Worm (Caenorhabditis elegans) whole organism, young adult: Measurements from ENCODE around the gene Y66H1A.5.

Experiments used
- B0035.1 ChIP-seq: sonication (generic microtip); optimal IDR thresholded peaks from 2 replicates; lab custom pipeline; 2016; ENCODE audit warnings: missing genetic modification characterization, mild to moderate bottlenecking, missing compliant biosample characterization, missing genotype, missing genetic modification reagents
- C06A6.2 ChIP-seq: fragments of 200-800 bp; sonication (Bioruptor generic); conservative IDR thresholded peaks from 2 replicates; pipeline ENCODE4 v1.3.6; 2022; ENCODE audit warnings: missing genetic modification characterization, missing compliant biosample characterization
- D2030.7 ChIP-seq: fragments of 200-800 bp; sonication (Bioruptor generic); IDR thresholded peaks from 2 replicates; pipeline ENCODE4 v1.3.6; 2022; ENCODE audit warnings: missing genetic modification reagents, missing genetic modification characterization, missing compliant biosample characterization
- F10E7.11 ChIP-seq: sonication (generic microtip); optimal IDR thresholded peaks from 2 replicates; lab custom pipeline; 2017; ENCODE audit warnings: mild to moderate bottlenecking, missing genetic modification characterization, moderate library complexity, missing compliant biosample characterization
- F23B12.7 ChIP-seq: sonication (generic microtip); optimal IDR thresholded peaks from 2 replicates; lab custom pipeline; 2017; ENCODE audit warnings: missing genetic modification characterization, mild to moderate bottlenecking, missing compliant biosample characterization, antibody characterized with exemption, moderate library complexity; ENCODE audit not compliant: insufficient read depth
- F37B4.10 ChIP-seq: fragments of 200-800 bp; sonication (Bioruptor generic); IDR thresholded peaks from 2 replicates; pipeline ENCODE4 v1.3.6; 2022; ENCODE audit warnings: missing genetic modification characterization, missing compliant biosample characterization
- F49E8.2 ChIP-seq: sonication (generic microtip); optimal IDR thresholded peaks from 3 replicates; lab custom pipeline; 2017; ENCODE audit warnings: missing genetic modification characterization, mild to moderate bottlenecking, missing compliant biosample characterization, antibody characterized with exemption, moderate library complexity; ENCODE audit not compliant: insufficient read depth
- T07F8.4 ChIP-seq: sonication (generic microtip); optimal IDR thresholded peaks from 2 replicates; lab custom pipeline; 2016; ENCODE audit warnings: mild to moderate bottlenecking, missing genetic modification characterization, moderate library complexity, missing compliant biosample characterization
- Y53F4B.3 ChIP-seq: fragments of 200-800 bp; sonication (Bioruptor generic); IDR thresholded peaks from 2 replicates; pipeline ENCODE4 v1.3.6; 2022; ENCODE audit warnings: missing genetic modification reagents, missing genetic modification characterization, missing compliant biosample characterization
- Y56A3A.18 ChIP-seq: fragments of 200-800 bp; sonication (Bioruptor generic); IDR thresholded peaks from 2 replicates; pipeline ENCODE4 v1.3.6; 2022; ENCODE audit warnings: missing genetic modification reagents, missing genetic modification characterization, missing compliant biosample characterization
- Y79H2A.3 ChIP-seq: fragments of 200-800 bp; sonication (Bioruptor generic); conservative IDR thresholded peaks from 2 replicates; pipeline ENCODE4 v1.3.6; 2022; ENCODE audit warnings: missing genetic modification reagents, missing genetic modification characterization, missing compliant biosample characterization
- Y95B8A.8 ChIP-seq: fragments of 200-800 bp; sonication (Bioruptor generic); IDR thresholded peaks from 2 replicates; pipeline ENCODE4 v1.3.6; 2022; ENCODE audit warnings: missing genetic modification reagents, missing genetic modification characterization, missing compliant biosample characterization
- ZK185.1 ChIP-seq: sonication (generic microtip); optimal IDR thresholded peaks from 2 replicates; lab custom pipeline; 2016; ENCODE audit warnings: mild to moderate bottlenecking, missing genetic modification characterization, missing compliant biosample characterization; ENCODE audit not compliant: poor library complexity, severe bottlenecking
- akir-1 ChIP-seq: fragments of 200-800 bp; sonication (Bioruptor generic); optimal IDR thresholded peaks from 2 replicates; lab custom pipeline; 2018; ENCODE audit warnings: mild to moderate bottlenecking, missing genetic modification characterization, moderate library complexity, missing compliant biosample characterization
- aptf-2 ChIP-seq: fragments of 200-800 bp; sonication (Bioruptor generic); conservative IDR thresholded peaks from 2 replicates; pipeline ENCODE4 v1.3.6; 2022; ENCODE audit warnings: missing genetic modification reagents, missing genetic modification characterization, missing compliant biosample characterization
- attf-3 ChIP-seq: fragments of 200-800 bp; sonication (Bioruptor generic); conservative IDR thresholded peaks from 2 replicates; pipeline ENCODE4 v1.3.6; 2022; ENCODE audit warnings: missing genetic modification reagents, missing genetic modification characterization, missing compliant biosample characterization
- attf-6 ChIP-seq: fragments of 200-800 bp; sonication (Bioruptor generic); IDR thresholded peaks from 2 replicates; pipeline ENCODE4 v1.3.6; 2022; ENCODE audit warnings: missing genetic modification reagents, missing genetic modification characterization, missing compliant biosample characterization
- bed-2 ChIP-seq: fragments of 200-800 bp; sonication (Bioruptor generic); IDR thresholded peaks from 2 replicates; pipeline ENCODE4 v1.3.6; 2022; ENCODE audit warnings: missing genetic modification reagents, missing genetic modification characterization, missing compliant biosample characterization
- ccch-3 ChIP-seq: fragments of 200-800 bp; sonication (Bioruptor generic); optimal IDR thresholded peaks from 2 replicates; lab custom pipeline; 2018; ENCODE audit warnings: mild to moderate bottlenecking, missing genetic modification characterization, missing compliant biosample characterization
- cebp-1 ChIP-seq, 2 experiments: fragments of 200-800 bp in 1 of 2; sonication (Bioruptor generic) in 1 of 2; sonication (generic microtip) in 1 of 2; IDR thresholded peaks in 1 of 2; optimal IDR thresholded peaks in 1 of 2; 2 replicates each; pipeline versions ENCODE4 v1.3.6 to Lab custom; 2017 to 2022; ENCODE audit warnings: missing compliant biosample characterization in 2 of 2, missing genetic modification characterization in 2 of 2, mild to moderate bottlenecking in 1 of 2, missing genetic modification reagents in 1 of 2, moderate library complexity in 1 of 2
- dox-1 ChIP-seq: fragments of 200-800 bp; sonication (Bioruptor generic); IDR thresholded peaks from 2 replicates; pipeline ENCODE4 v1.3.6; 2022; ENCODE audit warnings: missing genetic modification reagents, missing genetic modification characterization, missing compliant biosample characterization
- dpff-1 ChIP-seq: sonication (generic microtip); optimal IDR thresholded peaks from 2 replicates; lab custom pipeline; 2017; ENCODE audit warnings: mild to moderate bottlenecking, missing genetic modification characterization, missing compliant biosample characterization
- dpl-1 ChIP-seq: fragments of 150-350 bp; optimal IDR thresholded peaks from 2 replicates; lab custom pipeline; 2014; ENCODE audit warnings: missing biosample characterization, missing genetic modification reagents, missing genetic modification characterization
- ekl-4 ChIP-seq: fragments of 200-800 bp; sonication (Bioruptor generic); IDR thresholded peaks from 2 replicates; pipeline ENCODE4 v1.3.6; 2022; ENCODE audit warnings: missing genetic modification reagents, missing genetic modification characterization, missing compliant biosample characterization
- gei-17 ChIP-seq: fragments of 200-800 bp; sonication (Bioruptor generic); optimal IDR thresholded peaks from 2 replicates; lab custom pipeline; 2018; ENCODE audit warnings: mild to moderate bottlenecking, missing genetic modification characterization, missing compliant biosample characterization
- hmg-1.2 ChIP-seq: fragments of 200-800 bp; sonication (Bioruptor generic); IDR thresholded peaks from 2 replicates; pipeline ENCODE4 v1.3.6; 2022; ENCODE audit warnings: missing genetic modification reagents, missing genetic modification characterization, missing compliant biosample characterization
- hmg-20 ChIP-seq: fragments of 200-800 bp; sonication (Bioruptor generic); IDR thresholded peaks from 2 replicates; pipeline ENCODE4 v1.3.6; 2022; ENCODE audit warnings: missing genetic modification reagents, missing genetic modification characterization, missing compliant biosample characterization
- lag-1 ChIP-seq: fragments of 200-800 bp; sonication (Bioruptor generic); IDR thresholded peaks from 2 replicates; pipeline ENCODE4 v1.3.6; 2022; ENCODE audit warnings: missing genetic modification reagents, missing genetic modification characterization, missing compliant biosample characterization
- let-526 ChIP-seq: fragments of 200-800 bp; sonication (Bioruptor generic); IDR thresholded peaks from 2 replicates; pipeline ENCODE4 v1.3.6; 2022; ENCODE audit warnings: missing genetic modification reagents, missing genetic modification characterization, missing compliant biosample characterization
- let-607 ChIP-seq, 2 experiments: fragments of 200-800 bp in 1 of 2; sonication (Bioruptor generic) in 1 of 2; sonication (generic microtip) in 1 of 2; optimal IDR thresholded peaks; 2 replicates each; lab custom pipeline; 2016 to 2018; ENCODE audit warnings: mild to moderate bottlenecking in 2 of 2, missing compliant biosample characterization in 2 of 2, missing genetic modification characterization in 2 of 2, moderate library complexity in 2 of 2, missing genotype in 1 of 2
- lin-54 ChIP-seq: fragments of 200-800 bp; sonication (Bioruptor generic); optimal IDR thresholded peaks from 2 replicates; lab custom pipeline; 2018; ENCODE audit warnings: mild to moderate bottlenecking, missing genetic modification characterization, missing compliant biosample characterization
- lir-1 ChIP-seq: fragments of 200-800 bp; sonication (Bioruptor generic); conservative IDR thresholded peaks from 2 replicates; pipeline ENCODE4 v1.3.6; 2022; ENCODE audit warnings: missing genetic modification reagents, missing genetic modification characterization, missing compliant biosample characterization
- lsl-1 ChIP-seq: fragments of 200-800 bp; sonication (Bioruptor generic); optimal IDR thresholded peaks from 2 replicates; lab custom pipeline; 2018; ENCODE audit warnings: mild to moderate bottlenecking, missing genetic modification characterization, moderate library complexity, missing compliant biosample characterization
- madf-10 ChIP-seq: sonication (generic microtip); optimal IDR thresholded peaks from 2 replicates; lab custom pipeline; 2016; ENCODE audit warnings: mild to moderate bottlenecking, missing genetic modification characterization, missing compliant biosample characterization
- madf-6 ChIP-seq: fragments of 200-800 bp; sonication (Bioruptor generic); IDR thresholded peaks from 2 replicates; pipeline ENCODE4 v1.3.6; 2022; ENCODE audit warnings: missing genetic modification reagents, missing genetic modification characterization, missing compliant biosample characterization
- mes-4 ChIP-seq: sonication (generic microtip); optimal IDR thresholded peaks from 2 replicates; lab custom pipeline; 2016; ENCODE audit warnings: missing genotype, missing genetic modification characterization, missing compliant biosample characterization
- nfya-1 ChIP-seq: sonication (generic microtip); optimal IDR thresholded peaks from 2 replicates; lab custom pipeline; 2017; ENCODE audit warnings: antibody characterized with exemption, missing compliant biosample characterization, missing genetic modification characterization, borderline replicate concordance; ENCODE audit not compliant: insufficient read depth
- nhr-179 ChIP-seq: sonication (generic microtip); optimal IDR thresholded peaks from 2 replicates; lab custom pipeline; 2016; ENCODE audit warnings: mild to moderate bottlenecking, missing genetic modification characterization, missing compliant biosample characterization
- nhr-27 ChIP-seq: fragments of 200-800 bp; sonication (Bioruptor generic); optimal IDR thresholded peaks from 2 replicates; lab custom pipeline; 2018; ENCODE audit warnings: mild to moderate bottlenecking, missing genetic modification characterization, moderate library complexity, missing compliant biosample characterization
- nhr-80 ChIP-seq: sonication (generic microtip); optimal IDR thresholded peaks from 2 replicates; lab custom pipeline; 2016; ENCODE audit warnings: missing genetic modification characterization, missing compliant biosample characterization
- rpc-1 ChIP-seq, 2 experiments: fragments of 150-350 bp in 1 of 2; sonication (generic microtip) in 1 of 2; optimal IDR thresholded peaks; 2 replicates each; lab custom pipeline; 2014 to 2018; ENCODE audit warnings: missing biosample characterization in 1 of 2, missing genetic modification characterization in 1 of 2, missing genetic modification reagents in 1 of 2, missing genotype in 1 of 2
- snpc-1.1 ChIP-seq: sonication (generic microtip); optimal IDR thresholded peaks from 2 replicates; lab custom pipeline; 2017; ENCODE audit warnings: missing genetic modification characterization, mild to moderate bottlenecking, missing compliant biosample characterization, antibody characterized with exemption, moderate library complexity, missing genotype, missing genetic modification reagents; ENCODE audit not compliant: insufficient read depth
- snpc-3.4 ChIP-seq: sonication (generic microtip); optimal IDR thresholded peaks from 2 replicates; lab custom pipeline; 2017; ENCODE audit warnings: missing genetic modification characterization, mild to moderate bottlenecking, missing compliant biosample characterization, antibody characterized with exemption, moderate library complexity, missing genotype, missing genetic modification reagents
- unc-62 ChIP-seq: fragments of 150-350 bp; optimal IDR thresholded peaks from 2 replicates; lab custom pipeline; 2014; ENCODE audit warnings: missing biosample characterization, missing genetic modification reagents, missing genetic modification characterization
- zfh-2 ChIP-seq: fragments of 200-800 bp; sonication (Bioruptor generic); conservative IDR thresholded peaks from 2 replicates; pipeline ENCODE4 v1.3.6; 2022; ENCODE audit warnings: missing genetic modification reagents, missing genetic modification characterization, missing compliant biosample characterization
- zim-3 ChIP-seq: sonication (generic microtip); optimal IDR thresholded peaks from 2 replicates; lab custom pipeline; 2017; ENCODE audit warnings: mild to moderate bottlenecking, missing genetic modification characterization, moderate library complexity, missing compliant biosample characterization

Y66H1A.5 gene

DNA sequence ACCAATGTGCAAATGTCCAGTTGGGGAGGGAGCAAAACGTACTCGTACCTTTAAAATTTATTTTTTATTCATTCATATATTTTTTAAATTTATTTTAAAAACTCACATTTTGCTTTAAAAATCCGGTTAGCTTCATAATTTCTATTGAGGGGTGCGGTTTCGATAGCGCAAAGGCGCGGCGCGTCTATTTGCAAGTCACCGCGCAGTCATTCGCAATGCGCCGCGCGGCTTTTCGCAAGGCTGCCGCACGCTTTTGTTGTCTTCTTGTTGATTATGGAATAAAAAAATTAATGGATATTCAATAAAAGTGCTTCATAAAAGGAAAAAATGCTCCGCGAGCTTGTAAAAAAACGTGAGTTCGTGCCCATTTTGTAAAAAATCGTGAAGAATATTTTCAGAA is 38.7 kb downstream of the Y66H1A.5 start, which contains the start of the genes ears-2 and uncp-18 (continued):
- no peak for TF ChIP-seq attf-6 (GFP tag; lab: Robert Waterston, UW)
- TF ChIP-seq F10E7.11 (tag; lab: Kevin White, UChicago), result peak; percentile 46
- TF ChIP-seq lag-1 (GFP tag; lab: Robert Waterston, UW), result no peak
- TF ChIP-seq gei-17, result peak; percentile 63
- peak; percentile 73 for TF ChIP-seq ekl-4 (GFP tag; lab: Robert Waterston, UW)
- TF ChIP-seq rpc-1 (optimal IDR thresholded peaks at IDR 0.05; lab: Kevin White, UChicago), result peak; percentile 68
- peak; percentile 3 for TF ChIP-seq rpc-1 (tag; optimal IDR thresholded peaks at IDR 0.05; lab: Kevin White, UChicago)
- TF ChIP-seq D2030.7 (GFP tag; lab: Robert Waterston, UW), result peak; percentile 93
- peak; percentile 73 for TF ChIP-seq cebp-1 (GFP tag; IDR thresholded peaks at IDR 0.05; lab: Robert Waterston, UW)
- TF ChIP-seq cebp-1 (tag; optimal IDR thresholded peaks at IDR 0.05; lab: Kevin White, UChicago), result peak; percentile 90
- TF ChIP-seq dpff-1 (tag; lab: Kevin White, UChicago), result no peak
- no peak for TF ChIP-seq Y53F4B.3 (GFP tag; lab: Robert Waterston, UW)
- TF ChIP-seq lsl-1, result peak; percentile 73
- no peak for TF ChIP-seq nfya-1 (tag; lab: Kevin White, UChicago)
- TF ChIP-seq B0035.1 (tag; lab: Kevin White, UChicago), result peak; percentile 50
- peak; percentile 46 for TF ChIP-seq dpl-1 (GFP tag; lab: Kevin White, UChicago)
- peak; percentile 73 for TF ChIP-seq hmg-1.2 (GFP tag; lab: Robert Waterston, UW)
- peak in 1 of 2 experiments; percentile 77 for TF ChIP-seq let-607 (tag; optimal IDR thresholded peaks at IDR 0.05; lab: Kevin White, UChicago)
- TF ChIP-seq Y79H2A.3, result peak; percentile 71; the same call in 1 of the 2 replicates
- no peak for TF ChIP-seq Y56A3A.18
- peak; percentile 84 for TF ChIP-seq F49E8.2
- TF ChIP-seq C06A6.2 (GFP tag; lab: Robert Waterston, UW), result peak; percentile 97
- peak; percentile 75 for TF ChIP-seq bed-2 (GFP tag; lab: Robert Waterston, UW)
- peak; percentile 75 for TF ChIP-seq lir-1 (GFP tag; lab: Robert Waterston, UW)
- no peak for TF ChIP-seq ccch-3 (GFP tag; lab: Kevin White, UChicago)
- peak; percentile 85 for TF ChIP-seq lin-54 (GFP tag; lab: Kevin White, UChicago)
- no peak for TF ChIP-seq mes-4
- no peak for TF ChIP-seq nhr-27 (tag; lab: Kevin White, UChicago)
- peak; percentile 74 for TF ChIP-seq T07F8.4 (tag; lab: Kevin White, UChicago)
- TF ChIP-seq Y95B8A.8 (GFP tag; lab: Robert Waterston, UW), result peak; percentile 88
- TF ChIP-seq attf-3 (GFP tag; lab: Robert Waterston, UW), result peak; percentile 77
- TF ChIP-seq akir-1 (GFP tag; lab: Kevin White, UChicago), result peak; percentile 68
- TF ChIP-seq F37B4.10, result no peak
- no peak for TF ChIP-seq unc-62
- TF ChIP-seq zim-3 (tag; lab: Kevin White, UChicago), result peak; percentile 79
- TF ChIP-seq nhr-80 (tag; lab: Kevin White, UChicago), result peak; percentile 75
- peak; percentile 87 for TF ChIP-seq F23B12.7 (tag; lab: Kevin White, UChicago)
- peak; percentile 65 for TF ChIP-seq madf-6
- peak; percentile 49; the same call in 1 of the 2 replicates for TF ChIP-seq hmg-20 (GFP tag; lab: Robert Waterston, UW)
- TF ChIP-seq madf-10 (tag; lab: Kevin White, UChicago), result peak; percentile 89
- TF ChIP-seq aptf-2 (GFP tag; lab: Robert Waterston, UW), result peak; percentile 71; the same call in 1 of the 2 replicates
- TF ChIP-seq ZK185.1 (tag; lab: Kevin White, UChicago), result peak; percentile 80
- TF ChIP-seq snpc-1.1 (tag; lab: Kevin White, UChicago), result peak; percentile 66
- TF ChIP-seq dox-1 (GFP tag; lab: Robert Waterston, UW), result peak; percentile 97
- TF ChIP-seq nhr-179 (tag; lab: Kevin White, UChicago), result no peak
- TF ChIP-seq snpc-3.4, result peak; percentile 85
- peak; percentile 93 for TF ChIP-seq zfh-2 (GFP tag; lab: Robert Waterston, UW)
- TF ChIP-seq let-526 (GFP tag; lab: Robert Waterston, UW), result 0 out of 2 replicates have a peak, but pooled peaks have one; percentile 69
